Fruit fly (Drosophila melanogaster): Measurements from ENCODE around the gene CG15011.

CG15011 gene

dm6 chr3L:4282627-4283026, 23.7 kb upstream of the CG15011 start, which contains the start of gene CG11583:
CG11583 (minus strand) TSS chr3L:4282817.
- TF ChIP-seq CG13204 (GFP tag; optimal IDR thresholded peaks at IDR 0.05) (no peak), CG4496 (GFP tag; IDR thresholded peaks at IDR 0.05) (0 out of 3 replicates have a peak, but pooled peaks have one; percentile 31)

dm6 chr3L:4277796-4278195, 18.8 kb upstream of the CG15011 start, which contains the start of gene Ctl1:
Ctl1 (plus strand) TSS chr3L:4277962.
- TF ChIP-seq CG9948 (tag; optimal IDR thresholded peaks at IDR 0.05) (no peak), CG15710 (tag; optimal IDR thresholded peaks at IDR 0.05) (no peak), Pif1A (GFP tag; optimal IDR thresholded peaks at IDR 0.05) (no peak), fd96Ca (GFP tag; IDR thresholded peaks at IDR 0.05) (no peak), rn (GFP tag; IDR thresholded peaks at IDR 0.05) (no peak), gl (tag; optimal IDR thresholded peaks at IDR 0.05) (no peak), Ets98B (GFP tag; IDR thresholded peaks at IDR 0.05) (no peak), D1 (tag; optimal IDR thresholded peaks at IDR 0.05) (no peak), CG14655 (GFP tag; optimal IDR thresholded peaks at IDR 0.05) (no peak), CG4496 (GFP tag; IDR thresholded peaks at IDR 0.05) (no peak), CG12605 (GFP tag; IDR thresholded peaks at IDR 0.05) (no peak), CG8159 (tag; optimal IDR thresholded peaks at IDR 0.05) (no peak), CG34367 (tag; optimal IDR thresholded peaks at IDR 0.05) (no peak), CG10348 (GFP tag; IDR thresholded peaks at IDR 0.05) (no peak), EcR (GFP tag; optimal IDR thresholded peaks at IDR 0.05) (no peak), CG32121 (GFP tag; IDR thresholded peaks at IDR 0.05) (no peak), CG17806 (tag; optimal IDR thresholded peaks at IDR 0.05) (no peak)

dm6 chr3L:4272167-4272773, 13.3 kb upstream of the CG15011 start:
- peak; percentile 91 for TF ChIP-seq EcR (GFP tag; optimal IDR thresholded peaks at IDR 0.05)
- TF ChIP-seq Pif1A (GFP tag; optimal IDR thresholded peaks at IDR 0.05): no peak

- TF ChIP-seq CG14655 (GFP tag; optimal IDR thresholded peaks at IDR 0.05) (peak; percentile 83), CG8301 (tag; optimal IDR thresholded peaks at IDR 0.05) (peak; percentile 66), gl (tag; optimal IDR thresholded peaks at IDR 0.05) (no peak), CG15710 (tag; optimal IDR thresholded peaks at IDR 0.05) (peak; percentile 6), CG4496 (GFP tag; IDR thresholded peaks at IDR 0.05) (0 out of 3 replicates have a peak, but pooled peaks have one; percentile 25), Snoo (tag; optimal IDR thresholded peaks at IDR 0.05) (no peak), CG17806 (tag; optimal IDR thresholded peaks at IDR 0.05) (peak; percentile 33), Pif1A (GFP tag; optimal IDR thresholded peaks at IDR 0.05) (no peak), rn (GFP tag; IDR thresholded peaks at IDR 0.05) (no peak), CG12605 (GFP tag; IDR thresholded peaks at IDR 0.05) (no peak), CG34367 (tag; optimal IDR thresholded peaks at IDR 0.05) (no peak), EcR (GFP tag; optimal IDR thresholded peaks at IDR 0.05) (peak; percentile 51), CG13204 (GFP tag; optimal IDR thresholded peaks at IDR 0.05) (no peak), CG32121 (GFP tag; IDR thresholded peaks at IDR 0.05) (no peak), fd96Ca (GFP tag; IDR thresholded peaks at IDR 0.05) (no peak), CG10348 (GFP tag; IDR thresholded peaks at IDR 0.05) (no peak), CG9948 (tag; optimal IDR thresholded peaks at IDR 0.05) (peak; percentile 53), CG8159 (tag; optimal IDR thresholded peaks at IDR 0.05) (peak; percentile 33), D1 (tag; optimal IDR thresholded peaks at IDR 0.05) (peak; percentile 8), Pif1B (GFP tag; optimal IDR thresholded peaks at IDR 0.05) (no peak), Ets98B (GFP tag; IDR thresholded peaks at IDR 0.05) (no peak)
These were observed 12.2 kb upstream of the CG15011 start for dm6 chr3L:4270949-4271827.

dm6 chr3L:4269920-4270319, 11.0 kb upstream of the CG15011 start:
- TF ChIP-seq CG8301 (tag; optimal IDR thresholded peaks at IDR 0.05): peak; percentile 88
- TF ChIP-seq gl (tag; optimal IDR thresholded peaks at IDR 0.05): peak; percentile 52
- TF ChIP-seq D1 (tag; optimal IDR thresholded peaks at IDR 0.05): peak; percentile 66
- peak; percentile 66 for TF ChIP-seq Pif1A (GFP tag; optimal IDR thresholded peaks at IDR 0.05)
- TF ChIP-seq Snoo (tag; optimal IDR thresholded peaks at IDR 0.05): peak; percentile 76
- 0 out of 3 replicates have a peak, but pooled peaks have one; percentile 24 for TF ChIP-seq fd96Ca (GFP tag; IDR thresholded peaks at IDR 0.05)
- TF ChIP-seq CG12605 (GFP tag; IDR thresholded peaks at IDR 0.05): peak; percentile 78
- TF ChIP-seq rn (GFP tag; IDR thresholded peaks at IDR 0.05): no peak
- no peak for TF ChIP-seq CG10348 (GFP tag; IDR thresholded peaks at IDR 0.05)
- no peak for TF ChIP-seq EcR (GFP tag; optimal IDR thresholded peaks at IDR 0.05)
- TF ChIP-seq CG8159 (tag; optimal IDR thresholded peaks at IDR 0.05): peak; percentile 81
- peak; percentile 57 for TF ChIP-seq CG34367 (tag; optimal IDR thresholded peaks at IDR 0.05)
- TF ChIP-seq CG14655 (GFP tag; optimal IDR thresholded peaks at IDR 0.05): peak; percentile 82
- TF ChIP-seq CG9948 (tag; optimal IDR thresholded peaks at IDR 0.05): peak; percentile 81
- peak; percentile 81 for TF ChIP-seq CG15710 (tag; optimal IDR thresholded peaks at IDR 0.05)
- TF ChIP-seq Pif1B (GFP tag; optimal IDR thresholded peaks at IDR 0.05): peak; percentile 75
- TF ChIP-seq CG13204 (GFP tag; optimal IDR thresholded peaks at IDR 0.05): no peak
- TF ChIP-seq CG4496 (GFP tag; IDR thresholded peaks at IDR 0.05): peak; percentile 67; the same call in 1 of the 3 replicates
- TF ChIP-seq CG17806 (tag; optimal IDR thresholded peaks at IDR 0.05): peak; percentile 76
- peak; percentile 63 for TF ChIP-seq CG32121 (GFP tag; IDR thresholded peaks at IDR 0.05)
- TF ChIP-seq Ets98B (GFP tag; IDR thresholded peaks at IDR 0.05): no peak; the same call in 1 of the 2 replicates

Data from whole organism, pupa.